Fruit fly (Drosophila melanogaster) whole organism, embryonic: ENCODE measurements around the gene mRpL12.
A peak's percentile ranks its signal among the peaks of the same experiment; 100 is the strongest.

Experiments
- Asciz ChIP-seq: fragments of 200-800 bp; sonication (Bioruptor generic); optimal IDR thresholded peaks from 2 replicates; lab custom pipeline; 2017; ENCODE audit warnings: missing biosample characterization, mild to moderate bottlenecking, missing genetic modification characterization, missing genetic modification reagents
- CG10209 ChIP-seq: fragments of 200-800 bp; sonication (Bioruptor generic); optimal IDR thresholded peaks from 3 replicates; lab custom pipeline; 2017; ENCODE audit warnings: missing biosample characterization, mild to moderate bottlenecking, missing genetic modification characterization, missing genetic modification reagents
- CG10431 ChIP-seq: fragments of 200-800 bp; sonication (Bioruptor generic); optimal IDR thresholded peaks from 3 replicates; lab custom pipeline; 2018; ENCODE audit warnings: missing biosample characterization, mild to moderate bottlenecking, missing genetic modification characterization
- CG11398 ChIP-seq: fragments of 200-800 bp; sonication (Bioruptor generic); optimal IDR thresholded peaks from 2 replicates; lab custom pipeline; 2016; ENCODE audit warnings: missing biosample characterization, missing genetic modification characterization
- CG11504 ChIP-seq: fragments of 200-800 bp; sonication (Bioruptor generic); optimal IDR thresholded peaks from 3 replicates; lab custom pipeline; 2019; ENCODE audit warnings: missing biosample characterization, mild to moderate bottlenecking, missing genetic modification characterization, moderate library complexity
- CG11723 ChIP-seq: fragments of 200-800 bp; sonication (Bioruptor generic); optimal IDR thresholded peaks from 2 replicates; lab custom pipeline; 2017; ENCODE audit warnings: missing biosample characterization, mild to moderate bottlenecking, missing genetic modification characterization
- CG12219 ChIP-seq: fragments of 200-800 bp; sonication (Bioruptor generic); optimal IDR thresholded peaks from 3 replicates; lab custom pipeline; 2018; ENCODE audit warnings: missing biosample characterization, mild to moderate bottlenecking, missing genetic modification characterization
- CG12236 ChIP-seq: fragments of 200-800 bp; sonication (Bioruptor generic); optimal IDR thresholded peaks from 2 replicates; lab custom pipeline; 2016; ENCODE audit warnings: missing biosample characterization, missing genetic modification characterization
- CG12659 ChIP-seq: fragments of 200-800 bp; sonication (Bioruptor generic); optimal IDR thresholded peaks from 3 replicates; lab custom pipeline; 2017; ENCODE audit warnings: mild to moderate bottlenecking, missing biosample characterization, missing genetic modification reagents, missing genetic modification characterization
- CG13424 ChIP-seq: fragments of 200-800 bp; sonication (Bioruptor generic); optimal IDR thresholded peaks from 2 replicates; lab custom pipeline; 2019; ENCODE audit warnings: missing biosample characterization, mild to moderate bottlenecking, missing genetic modification characterization, moderate library complexity
- CG15696 ChIP-seq: fragments of 200-800 bp; sonication (Bioruptor generic); optimal IDR thresholded peaks from 2 replicates; lab custom pipeline; 2019; ENCODE audit warnings: missing biosample characterization, mild to moderate bottlenecking, missing genetic modification characterization, moderate library complexity
- CG1603 ChIP-seq: fragments of 200-800 bp; sonication (Bioruptor generic); optimal IDR thresholded peaks from 2 replicates; lab custom pipeline; 2019; ENCODE audit warnings: missing biosample characterization, mild to moderate bottlenecking, missing genetic modification characterization, moderate library complexity
- CG16813 ChIP-seq: fragments of 200-800 bp; sonication (Bioruptor generic); IDR thresholded peaks from 3 replicates; pipeline ENCODE4 v1.3.6; 2022; ENCODE audit warnings: missing biosample characterization, missing genetic modification characterization; ENCODE audit not compliant: partially characterized antibody
- CG17328 ChIP-seq: fragments of 200-800 bp; sonication (Bioruptor generic); IDR thresholded peaks from 2 replicates; pipeline ENCODE4 v1.3.6; 2022; ENCODE audit warnings: missing biosample characterization, missing genetic modification characterization
- CG17359 ChIP-seq: fragments of 200-800 bp; sonication (Bioruptor generic); optimal IDR thresholded peaks from 3 replicates; lab custom pipeline; 2018; ENCODE audit warnings: missing biosample characterization, mild to moderate bottlenecking, missing genetic modification characterization, moderate library complexity
- CG17568 ChIP-seq: fragments of 200-800 bp; sonication (Bioruptor generic); optimal IDR thresholded peaks from 2 replicates; lab custom pipeline; 2018; ENCODE audit warnings: missing biosample characterization, mild to moderate bottlenecking, missing genetic modification characterization, moderate library complexity
- CG17612 ChIP-seq: fragments of 200-800 bp; sonication (Bioruptor generic); IDR thresholded peaks from 2 replicates; pipeline ENCODE4 v1.3.6; 2022; ENCODE audit warnings: missing biosample characterization, missing genetic modification characterization
- CG2678 ChIP-seq: fragments of 200-800 bp; sonication (Bioruptor generic); optimal IDR thresholded peaks from 3 replicates; lab custom pipeline; 2019; ENCODE audit warnings: missing biosample characterization, mild to moderate bottlenecking, missing genetic modification characterization, moderate library complexity
- CG33213 ChIP-seq: fragments of 200-800 bp; sonication (Bioruptor generic); optimal IDR thresholded peaks from 3 replicates; lab custom pipeline; 2016; ENCODE audit warnings: missing biosample characterization, missing genetic modification characterization
- CG6175 ChIP-seq: fragments of 200-800 bp; sonication (Bioruptor generic); IDR thresholded peaks from 3 replicates; pipeline ENCODE4 v1.3.6; 2022; ENCODE audit warnings: missing biosample characterization, missing genetic modification characterization
- CG6813 ChIP-seq: fragments of 200-800 bp; sonication (Bioruptor generic); optimal IDR thresholded peaks from 2 replicates; lab custom pipeline; 2017; ENCODE audit warnings: missing biosample characterization, missing genetic modification characterization, mild to moderate bottlenecking, moderate library complexity, missing genetic modification reagents
- CG7271 ChIP-seq: fragments of 200-800 bp; sonication (Bioruptor generic); optimal IDR thresholded peaks from 2 replicates; lab custom pipeline; 2018; ENCODE audit warnings: missing biosample characterization, mild to moderate bottlenecking, missing genetic modification characterization, moderate library complexity
- CG8089 ChIP-seq: fragments of 200-800 bp; sonication (Bioruptor generic); optimal IDR thresholded peaks from 3 replicates; lab custom pipeline; 2016; ENCODE audit warnings: missing biosample characterization, missing genetic modification characterization
- CG9215 ChIP-seq: fragments of 200-800 bp; sonication (Bioruptor generic); IDR thresholded peaks from 2 replicates; pipeline ENCODE4 v1.3.6; 2022; ENCODE audit warnings: missing biosample characterization, missing genetic modification characterization
- Drgx ChIP-seq: fragments of 200-800 bp; sonication (Bioruptor generic); IDR thresholded peaks from 2 replicates; pipeline ENCODE4 v1.3.6; 2022; ENCODE audit warnings: missing biosample characterization, missing genetic modification characterization
- Ets65A ChIP-seq: fragments of 200-800 bp; sonication (Bioruptor generic); peaks from one replicate; lab custom pipeline; 2016; ENCODE audit warnings: missing biosample characterization, missing genetic modification characterization
- HHEX ChIP-seq: fragments of 200-800 bp; sonication (Bioruptor generic); optimal IDR thresholded peaks from 3 replicates; lab custom pipeline; 2017; ENCODE audit warnings: missing biosample characterization, mild to moderate bottlenecking, missing genetic modification characterization, missing genetic modification reagents
- HLH4C ChIP-seq: fragments of 200-800 bp; sonication (Bioruptor generic); IDR thresholded peaks from 3 replicates; pipeline ENCODE4 v1.3.6; 2022; ENCODE audit warnings: missing biosample characterization, missing genetic modification characterization; ENCODE audit not compliant: partially characterized antibody
- Hmr ChIP-seq: fragments of 200-800 bp; sonication (Bioruptor generic); optimal IDR thresholded peaks from 3 replicates; lab custom pipeline; 2017; ENCODE audit warnings: mild to moderate bottlenecking, missing biosample characterization, missing genetic modification reagents, missing genetic modification characterization
- NC2β ChIP-seq: fragments of 200-800 bp; sonication (Bioruptor generic); optimal IDR thresholded peaks from 2 replicates; lab custom pipeline; 2016; ENCODE audit warnings: missing biosample characterization, missing genetic modification characterization
- NFAT ChIP-seq: fragments of 200-800 bp; sonication (Bioruptor generic); IDR thresholded peaks from 2 replicates; pipeline ENCODE4 v1.3.6; 2022; ENCODE audit warnings: missing biosample characterization, missing genetic modification characterization
- Nf-YB ChIP-seq: fragments of 200-800 bp; sonication (Bioruptor generic); optimal IDR thresholded peaks from 3 replicates; lab custom pipeline; 2019; ENCODE audit warnings: missing biosample characterization, mild to moderate bottlenecking, missing genetic modification characterization, moderate library complexity
- Sox102F ChIP-seq: fragments of 200-800 bp; sonication (Bioruptor generic); optimal IDR thresholded peaks from 2 replicates; lab custom pipeline; 2018; ENCODE audit warnings: missing biosample characterization, mild to moderate bottlenecking, missing genetic modification characterization, moderate library complexity
- Spps ChIP-seq: fragments of 200-800 bp; sonication (Bioruptor generic); optimal IDR thresholded peaks from 2 replicates; lab custom pipeline; 2018; ENCODE audit warnings: missing biosample characterization, mild to moderate bottlenecking, missing genetic modification characterization
- Xrp1 ChIP-seq: fragments of 200-800 bp; sonication (Bioruptor generic); IDR thresholded peaks from 2 replicates; pipeline ENCODE4 v1.3.6; 2022; ENCODE audit warnings: missing biosample characterization, missing genetic modification characterization
- ci ChIP-seq: fragments of 200-800 bp; sonication (Bioruptor generic); IDR thresholded peaks from 3 replicates; pipeline ENCODE4 v1.3.6; 2022; ENCODE audit warnings: missing biosample characterization, missing genetic modification characterization
- dmrt11E ChIP-seq: fragments of 200-800 bp; sonication (Bioruptor generic); optimal IDR thresholded peaks from 3 replicates; lab custom pipeline; 2018; ENCODE audit warnings: missing biosample characterization, mild to moderate bottlenecking, missing genetic modification characterization, moderate library complexity
- eve ChIP-seq, 2 experiments: fragments of >200 bp; optimal IDR thresholded peaks; 2 replicates each; lab custom pipeline; 2017; ENCODE audit warnings: missing biosample characterization in 2 of 2, missing genetic modification characterization in 2 of 2
- grn ChIP-seq: fragments of 200-800 bp; sonication (Bioruptor generic); optimal IDR thresholded peaks from 3 replicates; lab custom pipeline; 2017; ENCODE audit warnings: missing biosample characterization, missing genetic modification characterization
- gsb-n ChIP-seq: fragments of 200-800 bp; sonication (Bioruptor generic); optimal IDR thresholded peaks from 3 replicates; lab custom pipeline; 2018; ENCODE audit warnings: missing biosample characterization, mild to moderate bottlenecking, missing genetic modification characterization
- klu ChIP-seq: fragments of 200-800 bp; sonication (Bioruptor generic); IDR thresholded peaks from 2 replicates; pipeline ENCODE4 v1.3.6; 2022; ENCODE audit warnings: missing biosample characterization, missing genetic modification characterization
- lab ChIP-seq: fragments of 200-800 bp; sonication (Bioruptor generic); optimal IDR thresholded peaks from 3 replicates; lab custom pipeline; 2017; ENCODE audit warnings: missing biosample characterization, missing genetic modification characterization, mild to moderate bottlenecking, moderate library complexity, missing genetic modification reagents
- nau ChIP-seq: fragments of 200-800 bp; sonication (Bioruptor generic); optimal IDR thresholded peaks from 3 replicates; lab custom pipeline; 2017; ENCODE audit warnings: missing biosample characterization, mild to moderate bottlenecking, missing genetic modification characterization, missing genetic modification reagents
- odd ChIP-seq: fragments of 200-800 bp; sonication (Bioruptor generic); optimal IDR thresholded peaks from 2 replicates; lab custom pipeline; 2017; ENCODE audit warnings: missing biosample characterization, mild to moderate bottlenecking, missing genetic modification characterization
- sc ChIP-seq, 3 experiments: fragments of >200 bp in 2 of 3; fragments of 200-800 bp in 1 of 3; sonication (Bioruptor generic) in 1 of 3; optimal IDR thresholded peaks; 2 replicates in 2 of 3; 3 replicates in 1 of 3; lab custom pipeline; 2017; ENCODE audit warnings: mild to moderate bottlenecking in 1 of 3, missing biosample characterization in 1 of 3, missing genetic modification characterization in 1 of 3, missing genetic modification reagents in 1 of 3
- sens ChIP-seq: fragments of 200-800 bp; sonication (Bioruptor generic); peaks from one replicate; lab custom pipeline; 2016; ENCODE audit warnings: missing biosample characterization, missing genetic modification characterization
- vvl ChIP-seq: fragments of 200-800 bp; sonication (Bioruptor generic); IDR thresholded peaks from 2 replicates; pipeline ENCODE4 v1.3.6; 2022; ENCODE audit warnings: missing biosample characterization, missing genetic modification characterization
- wek ChIP-seq: fragments of 200-800 bp; sonication (Bioruptor generic); optimal IDR thresholded peaks from 3 replicates; lab custom pipeline; 2018; ENCODE audit warnings: missing biosample characterization, mild to moderate bottlenecking, missing genetic modification characterization, moderate library complexity
- yki ChIP-seq: fragments of >200 bp; optimal IDR thresholded peaks from 3 replicates; lab custom pipeline; 2018
- z ChIP-seq: fragments of 200-800 bp; sonication (Bioruptor generic); IDR thresholded peaks from 3 replicates; pipeline ENCODE4 v1.3.6; 2022; ENCODE audit warnings: missing biosample characterization, missing genetic modification characterization

The mRpL12 gene

dm6 chr3L:8925679-8926078 is 30.9 kb upstream of the mRpL12 start (continued):
- TF ChIP-seq Sox102F (GFP tag; lab: Kevin White, UChicago) (peak; percentile 40), CG11504 (tag; lab: Kevin White, UChicago) (peak; percentile 14), CG12659 (peak; percentile 3), CG12219 (peak; percentile 27), CG12236 (peak; percentile 21), Spps (tag; lab: Kevin White, UChicago) (peak; percentile 42), ci (GFP tag; lab: Robert Waterston, UW) (peak; percentile 75), nau (peak; percentile 34), CG11398 (peak; percentile 14), CG15696 (tag; lab: Kevin White, UChicago) (peak; percentile 33), CG8089 (GFP tag; lab: Kevin White, UChicago) (peak; percentile 3), CG7271 (tag; lab: Kevin White, UChicago) (peak; percentile 30), Nf-YB (peak; percentile 2), CG6175 (GFP tag; lab: Robert Waterston, UW) (no peak), Asciz (GFP tag; lab: Kevin White, UChicago) (peak; percentile 85), klu (GFP tag; lab: Robert Waterston, UW) (no peak), Hmr (GFP tag; lab: Kevin White, UChicago) (no peak), CG6813 (peak; percentile 48), Ets65A (GFP tag; lab: Kevin White, UChicago) (no peak), grn (peak; percentile 22), sens (GFP tag; lab: Kevin White, UChicago) (peak; percentile 85), NC2β (peak; percentile 20), gsb-n (tag; lab: Kevin White, UChicago) (peak; percentile 66), dmrt11E (tag; lab: Kevin White, UChicago) (peak; percentile 23), yki (lab: Kevin White, UChicago) (no peak), CG10209 (peak; percentile 53), Xrp1 (GFP tag; lab: Robert Waterston, UW) (peak; percentile 74), sc (optimal IDR thresholded peaks at IDR 0.05; lab: Kevin White, UChicago) (no peak), sc (GFP tag; optimal IDR thresholded peaks at IDR 0.05; lab: Kevin White, UChicago) (peak; percentile 39), odd (GFP tag; lab: Kevin White, UChicago) (peak; percentile 63), CG11723 (GFP tag; lab: Kevin White, UChicago) (peak; percentile 2), CG17568 (GFP tag; lab: Kevin White, UChicago) (peak; percentile 27), HLH4C (GFP tag; lab: Robert Waterston, UW) (no peak), lab (peak; percentile 39), CG9215 (GFP tag; lab: Robert Waterston, UW) (no peak), Drgx (GFP tag; lab: Robert Waterston, UW) (no peak), eve (GFP tag; optimal IDR thresholded peaks at IDR 0.05; lab: Kevin White, UChicago) (peak in 1 of 2 experiments; percentile 24), CG17612 (GFP tag; lab: Robert Waterston, UW) (no peak), CG2678 (tag; lab: Kevin White, UChicago) (peak; percentile 67), z (0 out of 3 replicates have a peak, but pooled peaks have one; percentile 14), CG13424 (peak; percentile 23), CG16813 (GFP tag; lab: Robert Waterston, UW) (no peak), CG17328 (GFP tag; lab: Robert Waterston, UW) (peak; percentile 12; the same call in 1 of the 2 replicates), HHEX (GFP tag; lab: Kevin White, UChicago) (peak; percentile 28), vvl (0 out of 2 replicates have a peak, but pooled peaks have one; percentile 14), wek (peak; percentile 56), CG10431 (GFP tag; lab: Kevin White, UChicago) (peak; percentile 79), CG1603 (tag; lab: Kevin White, UChicago) (peak; percentile 14), CG17359 (tag; lab: Kevin White, UChicago) (peak; percentile 75), NFAT (GFP tag; lab: Robert Waterston, UW) (no peak), CG33213 (GFP tag; lab: Kevin White, UChicago) (no peak)
